Fruit fly (Drosophila melanogaster) whole organism, embryonic: ENCODE measurements around the gene Hpr1.
A peak's percentile ranks its signal among the peaks of the same experiment; 100 is the strongest.

ENCODE experiments used
- Atf3 ChIP-seq: fragments of 200-800 bp; sonication (Bioruptor generic); optimal IDR thresholded peaks from 3 replicates; lab custom pipeline; 2016; ENCODE audit warnings: missing biosample characterization, missing genetic modification characterization
- CG11247 ChIP-seq: fragments of 200-800 bp; sonication (Bioruptor generic); IDR thresholded peaks from 2 replicates; pipeline ENCODE4 v1.3.6; 2022; ENCODE audit warnings: missing biosample characterization, missing genetic modification characterization
- CG2678 ChIP-seq: fragments of 200-800 bp; sonication (Bioruptor generic); optimal IDR thresholded peaks from 3 replicates; lab custom pipeline; 2019; ENCODE audit warnings: missing biosample characterization, mild to moderate bottlenecking, missing genetic modification characterization, moderate library complexity
- CG6175 ChIP-seq: fragments of 200-800 bp; sonication (Bioruptor generic); IDR thresholded peaks from 3 replicates; pipeline ENCODE4 v1.3.6; 2022; ENCODE audit warnings: missing biosample characterization, missing genetic modification characterization
- CG8359 ChIP-seq: fragments of 200-800 bp; sonication (Bioruptor generic); optimal IDR thresholded peaks from 2 replicates; lab custom pipeline; 2017; ENCODE audit warnings: missing biosample characterization, mild to moderate bottlenecking, missing genetic modification characterization, borderline replicate concordance
- NFAT ChIP-seq: fragments of 200-800 bp; sonication (Bioruptor generic); IDR thresholded peaks from 2 replicates; pipeline ENCODE4 v1.3.6; 2022; ENCODE audit warnings: missing biosample characterization, missing genetic modification characterization
- Taf1 ChIP-seq: fragments of 200-800 bp; sonication (Bioruptor generic); IDR thresholded peaks from 2 replicates; pipeline ENCODE4 v1.3.6; 2022; ENCODE audit warnings: missing biosample characterization, missing genetic modification characterization
- amos ChIP-seq: fragments of 200-800 bp; sonication (Bioruptor generic); IDR thresholded peaks from 2 replicates; pipeline ENCODE4 v1.3.6; 2022; ENCODE audit warnings: missing biosample characterization, missing genetic modification characterization; ENCODE audit not compliant: partially characterized antibody
- gsb ChIP-seq: fragments of 200-800 bp; sonication (Bioruptor generic); IDR thresholded peaks from 2 replicates; pipeline ENCODE4 v1.3.6; 2022; ENCODE audit warnings: missing biosample characterization, missing genetic modification characterization
- phol ChIP-seq: fragments of 200-800 bp; sonication (Bioruptor generic); optimal IDR thresholded peaks from 3 replicates; lab custom pipeline; 2018; ENCODE audit warnings: missing biosample characterization, mild to moderate bottlenecking, missing genetic modification characterization, moderate library complexity
- sd ChIP-seq: fragments of 200-800 bp; sonication (Bioruptor generic); optimal IDR thresholded peaks from 3 replicates; lab custom pipeline; 2018; ENCODE audit warnings: missing biosample characterization, mild to moderate bottlenecking, missing genetic modification characterization, moderate library complexity
- slou ChIP-seq: fragments of 200-800 bp; sonication (Bioruptor generic); optimal IDR thresholded peaks from 3 replicates; lab custom pipeline; 2016; ENCODE audit warnings: missing biosample characterization, missing genetic modification characterization
- vfl ChIP-seq: fragments of 200-800 bp; sonication (Bioruptor generic); optimal IDR thresholded peaks from 2 replicates; lab custom pipeline; 2016; ENCODE audit warnings: missing biosample characterization, missing genetic modification characterization

dm6 chr3R:5824456-5824855 lies 3.2 kb upstream of the Hpr1 start, which contains the start of the genes Sec20 and dgrn:
- TF ChIP-seq Atf3 (GFP tag; lab: Kevin White, UChicago): peak; percentile 2
- peak; percentile 59 for TF ChIP-seq slou
- TF ChIP-seq gsb (GFP tag; lab: Robert Waterston, UW): no peak
- peak; percentile 74 for TF ChIP-seq CG11247 (GFP tag; lab: Robert Waterston, UW)
- TF ChIP-seq vfl: peak; percentile 57
- no peak for TF ChIP-seq CG2678
- TF ChIP-seq phol (tag; lab: Kevin White, UChicago): peak; percentile 87
- no peak for TF ChIP-seq CG8359 (GFP tag; lab: Kevin White, UChicago)
- no peak for TF ChIP-seq CG6175
- TF ChIP-seq Taf1 (GFP tag; lab: Robert Waterston, UW): 0 out of 2 replicates have a peak, but pooled peaks have one; percentile 28
- TF ChIP-seq NFAT (GFP tag; lab: Robert Waterston, UW): peak; percentile 74
- TF ChIP-seq amos (GFP tag; lab: Robert Waterston, UW): peak; percentile 95
- TF ChIP-seq sd (tag; lab: Kevin White, UChicago): peak; percentile 75
